Worm (Caenorhabditis elegans) whole organism, young adult: ENCODE results near the gene mca-1.

ENCODE experiments used
- B0261.1 ChIP-seq: sonication (generic microtip); optimal IDR thresholded peaks from 2 replicates; lab custom pipeline; 2016; ENCODE audit warnings: mild to moderate bottlenecking, missing genetic modification characterization, moderate library complexity, missing compliant biosample characterization
- D2030.7 ChIP-seq: fragments of 200-800 bp; sonication (Bioruptor generic); IDR thresholded peaks from 2 replicates; pipeline ENCODE4 v1.3.6; 2022; ENCODE audit warnings: missing genetic modification reagents, missing genetic modification characterization, missing compliant biosample characterization
- F23B12.7 ChIP-seq: sonication (generic microtip); optimal IDR thresholded peaks from 2 replicates; lab custom pipeline; 2017; ENCODE audit warnings: missing genetic modification characterization, mild to moderate bottlenecking, missing compliant biosample characterization, antibody characterized with exemption, moderate library complexity; ENCODE audit not compliant: insufficient read depth
- F33H1.4 ChIP-seq: fragments of 200-800 bp; sonication (Bioruptor generic); IDR thresholded peaks from 2 replicates; pipeline ENCODE4 v1.3.6; 2022; ENCODE audit warnings: missing genetic modification reagents, missing genetic modification characterization, missing compliant biosample characterization
- F52B5.7 ChIP-seq: sonication (generic microtip); optimal IDR thresholded peaks from 2 replicates; lab custom pipeline; 2016; ENCODE audit warnings: mild to moderate bottlenecking, missing genetic modification characterization, missing compliant biosample characterization
- F55B11.4 ChIP-seq: sonication (generic microtip); optimal IDR thresholded peaks from 2 replicates; lab custom pipeline; 2016; ENCODE audit warnings: missing compliant biosample characterization, missing genetic modification characterization, borderline replicate concordance; ENCODE audit not compliant: insufficient read depth
- F57C9.4 ChIP-seq: sonication (generic microtip); optimal IDR thresholded peaks from 2 replicates; lab custom pipeline; 2017; ENCODE audit warnings: mild to moderate bottlenecking, missing genetic modification characterization, missing compliant biosample characterization
- Y56A3A.18 ChIP-seq: fragments of 200-800 bp; sonication (Bioruptor generic); IDR thresholded peaks from 2 replicates; pipeline ENCODE4 v1.3.6; 2022; ENCODE audit warnings: missing genetic modification reagents, missing genetic modification characterization, missing compliant biosample characterization
- Y67H2A.10 ChIP-seq: fragments of 200-800 bp; sonication (Bioruptor generic); conservative IDR thresholded peaks from 2 replicates; pipeline ENCODE4 v1.3.6; 2022; ENCODE audit warnings: missing genetic modification reagents, missing genetic modification characterization, missing compliant biosample characterization
- ZK185.1 ChIP-seq: sonication (generic microtip); optimal IDR thresholded peaks from 2 replicates; lab custom pipeline; 2016; ENCODE audit warnings: mild to moderate bottlenecking, missing genetic modification characterization, missing compliant biosample characterization; ENCODE audit not compliant: poor library complexity, severe bottlenecking
- ama-1 ChIP-seq, 3 experiments: fragments of 150-350 bp in 1 of 3; sonication (generic microtip) in 2 of 3; optimal IDR thresholded peaks; 2 replicates each; lab custom pipeline; 2014 to 2018; ENCODE audit warnings: missing biosample characterization in 2 of 3, missing genetic modification characterization in 2 of 3, missing genetic modification reagents in 2 of 3
- atf-7 ChIP-seq: sonication (generic microtip); optimal IDR thresholded peaks from 2 replicates; lab custom pipeline; 2017; ENCODE audit warnings: mild to moderate bottlenecking, missing genetic modification characterization, missing compliant biosample characterization
- attf-3 ChIP-seq: fragments of 200-800 bp; sonication (Bioruptor generic); conservative IDR thresholded peaks from 2 replicates; pipeline ENCODE4 v1.3.6; 2022; ENCODE audit warnings: missing genetic modification reagents, missing genetic modification characterization, missing compliant biosample characterization
- attf-5 ChIP-seq: fragments of 200-800 bp; sonication (Bioruptor generic); optimal IDR thresholded peaks from 2 replicates; lab custom pipeline; 2018; ENCODE audit warnings: mild to moderate bottlenecking, missing genetic modification characterization, missing compliant biosample characterization
- ccch-3 ChIP-seq: fragments of 200-800 bp; sonication (Bioruptor generic); optimal IDR thresholded peaks from 2 replicates; lab custom pipeline; 2018; ENCODE audit warnings: mild to moderate bottlenecking, missing genetic modification characterization, missing compliant biosample characterization
- ceh-27 ChIP-seq: fragments of 200-800 bp; sonication (Bioruptor generic); optimal IDR thresholded peaks from 2 replicates; lab custom pipeline; 2018; ENCODE audit warnings: mild to moderate bottlenecking, missing genetic modification characterization, moderate library complexity, missing compliant biosample characterization
- ceh-58 ChIP-seq: fragments of 200-800 bp; sonication (Bioruptor generic); IDR thresholded peaks from 2 replicates; pipeline ENCODE4 v1.3.6; 2022; ENCODE audit warnings: missing genetic modification characterization, missing compliant biosample characterization
- chd-7 ChIP-seq: sonication (generic microtip); optimal IDR thresholded peaks from 2 replicates; lab custom pipeline; 2016; ENCODE audit warnings: mild to moderate bottlenecking, missing genetic modification characterization, moderate library complexity, missing compliant biosample characterization
- die-1 ChIP-seq: sonication (generic microtip); optimal IDR thresholded peaks from 2 replicates; lab custom pipeline; 2016; ENCODE audit warnings: missing genotype, mild to moderate bottlenecking, missing genetic modification characterization, missing compliant biosample characterization
- dpff-1 ChIP-seq: sonication (generic microtip); optimal IDR thresholded peaks from 2 replicates; lab custom pipeline; 2017; ENCODE audit warnings: mild to moderate bottlenecking, missing genetic modification characterization, missing compliant biosample characterization
- dpl-1 ChIP-seq: fragments of 150-350 bp; optimal IDR thresholded peaks from 2 replicates; lab custom pipeline; 2014; ENCODE audit warnings: missing biosample characterization, missing genetic modification reagents, missing genetic modification characterization
- efl-1 ChIP-seq: fragments of 150-350 bp; optimal IDR thresholded peaks from 2 replicates; lab custom pipeline; 2014; ENCODE audit warnings: missing biosample characterization, missing genetic modification reagents, missing genetic modification characterization
- egrh-3 ChIP-seq: fragments of 200-800 bp; sonication (Bioruptor generic); IDR thresholded peaks from 2 replicates; pipeline ENCODE4 v1.3.6; 2022; ENCODE audit warnings: missing genetic modification reagents, missing genetic modification characterization, missing compliant biosample characterization
- ets-4 ChIP-seq: fragments of 200-800 bp; sonication (Bioruptor generic); optimal IDR thresholded peaks from 2 replicates; lab custom pipeline; 2018; ENCODE audit warnings: mild to moderate bottlenecking, missing genetic modification characterization, missing compliant biosample characterization
- hlh-26 ChIP-seq: fragments of 200-800 bp; sonication (Bioruptor generic); conservative IDR thresholded peaks from 2 replicates; pipeline ENCODE4 v1.3.6; 2022; ENCODE audit warnings: missing genetic modification reagents, missing genetic modification characterization, missing compliant biosample characterization
- hmg-1.2 ChIP-seq: fragments of 200-800 bp; sonication (Bioruptor generic); IDR thresholded peaks from 2 replicates; pipeline ENCODE4 v1.3.6; 2022; ENCODE audit warnings: missing genetic modification reagents, missing genetic modification characterization, missing compliant biosample characterization
- hrde-1 ChIP-seq: sonication (generic microtip); optimal IDR thresholded peaks from 2 replicates; lab custom pipeline; 2016; ENCODE audit warnings: missing genetic modification characterization, mild to moderate bottlenecking, missing compliant biosample characterization, moderate library complexity, missing genotype, missing genetic modification reagents, borderline replicate concordance
- let-526 ChIP-seq: fragments of 200-800 bp; sonication (Bioruptor generic); IDR thresholded peaks from 2 replicates; pipeline ENCODE4 v1.3.6; 2022; ENCODE audit warnings: missing genetic modification reagents, missing genetic modification characterization, missing compliant biosample characterization
- lin-26 ChIP-seq: fragments of 200-800 bp; sonication (Bioruptor generic); IDR thresholded peaks from 2 replicates; pipeline ENCODE4 v1.3.6; 2022; ENCODE audit warnings: missing genetic modification reagents, missing genetic modification characterization, missing compliant biosample characterization
- lin-35 ChIP-seq, 3 experiments: fragments of 150-350 bp in 2 of 3; sonication (generic microtip) in 1 of 3; optimal IDR thresholded peaks; 2 replicates each; lab custom pipeline; 2014 to 2018; ENCODE audit warnings: missing biosample characterization in 3 of 3, missing genetic modification characterization in 3 of 3, missing genetic modification reagents in 3 of 3
- lin-40 ChIP-seq: sonication (generic microtip); optimal IDR thresholded peaks from 2 replicates; lab custom pipeline; 2016; ENCODE audit warnings: missing genetic modification characterization, mild to moderate bottlenecking, missing compliant biosample characterization, missing genotype, missing genetic modification reagents
- lin-54 ChIP-seq: fragments of 200-800 bp; sonication (Bioruptor generic); optimal IDR thresholded peaks from 2 replicates; lab custom pipeline; 2018; ENCODE audit warnings: mild to moderate bottlenecking, missing genetic modification characterization, missing compliant biosample characterization
- mxl-1 ChIP-seq: sonication (generic microtip); optimal IDR thresholded peaks from 2 replicates; lab custom pipeline; 2016; ENCODE audit warnings: missing genetic modification characterization, missing compliant biosample characterization
- nfya-1 ChIP-seq: sonication (generic microtip); optimal IDR thresholded peaks from 2 replicates; lab custom pipeline; 2017; ENCODE audit warnings: antibody characterized with exemption, missing compliant biosample characterization, missing genetic modification characterization, borderline replicate concordance; ENCODE audit not compliant: insufficient read depth
- nhr-27 ChIP-seq: fragments of 200-800 bp; sonication (Bioruptor generic); optimal IDR thresholded peaks from 2 replicates; lab custom pipeline; 2018; ENCODE audit warnings: mild to moderate bottlenecking, missing genetic modification characterization, moderate library complexity, missing compliant biosample characterization
- pbrm-1 ChIP-seq: fragments of 200-800 bp; sonication (Bioruptor generic); IDR thresholded peaks from 2 replicates; pipeline ENCODE4 v1.3.6; 2022; ENCODE audit warnings: missing genetic modification reagents, missing genetic modification characterization, missing compliant biosample characterization
- pha-4 ChIP-seq: fragments of 150-350 bp; sonication (generic microtip); optimal IDR thresholded peaks from 2 replicates; lab custom pipeline; 2014; ENCODE audit warnings: missing biosample characterization, missing genetic modification reagents, missing genetic modification characterization
- rcor-1 ChIP-seq: fragments of 200-800 bp; sonication (Bioruptor generic); IDR thresholded peaks from 2 replicates; pipeline ENCODE4 v1.3.6; 2022; ENCODE audit warnings: missing genetic modification reagents, missing genetic modification characterization, missing compliant biosample characterization
- repo-1 ChIP-seq: sonication (generic microtip); optimal IDR thresholded peaks from 2 replicates; lab custom pipeline; 2017; ENCODE audit warnings: mild to moderate bottlenecking, missing genetic modification characterization, missing compliant biosample characterization
- rpc-1 ChIP-seq, 2 experiments: fragments of 150-350 bp in 1 of 2; sonication (generic microtip) in 1 of 2; optimal IDR thresholded peaks; 2 replicates each; lab custom pipeline; 2014 to 2018; ENCODE audit warnings: missing biosample characterization in 1 of 2, missing genetic modification characterization in 1 of 2, missing genetic modification reagents in 1 of 2, missing genotype in 1 of 2
- sea-2 ChIP-seq: fragments of 200-800 bp; sonication (Bioruptor generic); IDR thresholded peaks from 2 replicates; pipeline ENCODE4 v1.3.6; 2022; ENCODE audit warnings: missing genetic modification characterization, missing compliant biosample characterization
- snpc-4 ChIP-seq, 5 experiments: fragments of 150-350 bp in 1 of 5; sonication (generic microtip) in 4 of 5; optimal IDR thresholded peaks; 2 replicates each; lab custom pipeline; 2014 to 2018; ENCODE audit warnings: missing genetic modification characterization in 5 of 5, missing biosample characterization in 3 of 5, antibody characterized with exemption in 2 of 5, mild to moderate bottlenecking in 2 of 5, missing compliant biosample characterization in 2 of 5, missing genotype in 2 of 5, moderate library complexity in 2 of 5, missing genetic modification reagents in 1 of 5
- tbp1 ChIP-seq: fragments of 200-800 bp; sonication (Bioruptor generic); optimal IDR thresholded peaks from 2 replicates; lab custom pipeline; 2018; ENCODE audit warnings: mild to moderate bottlenecking, missing genetic modification characterization, missing compliant biosample characterization
- zfh-2 ChIP-seq: fragments of 200-800 bp; sonication (Bioruptor generic); conservative IDR thresholded peaks from 2 replicates; pipeline ENCODE4 v1.3.6; 2022; ENCODE audit warnings: missing genetic modification reagents, missing genetic modification characterization, missing compliant biosample characterization
- ztf-25 ChIP-seq: fragments of 200-800 bp; sonication (Bioruptor generic); IDR thresholded peaks from 2 replicates; pipeline ENCODE4 v1.3.6; 2022; ENCODE audit warnings: missing genetic modification reagents, missing genetic modification characterization, missing compliant biosample characterization
- ztf-26 ChIP-seq: sonication (generic microtip); optimal IDR thresholded peaks from 2 replicates; lab custom pipeline; 2017; ENCODE audit warnings: missing genetic modification characterization, missing compliant biosample characterization

Gene mca-1

ce11 chrIV:9671001-9671652, 36.4 kb upstream of the mca-1 start (continued):
- no peak for TF ChIP-seq ceh-27
- peak; percentile 67 for TF ChIP-seq lin-40
- TF ChIP-seq F57C9.4 = no peak
- no peak for TF ChIP-seq sea-2
- no peak for TF ChIP-seq zfh-2 (GFP tag; lab: Robert Waterston, UW)
- TF ChIP-seq snpc-4 (GFP tag; optimal IDR thresholded peaks at IDR 0.05; lab: Kevin White, UChicago) = no peak
- TF ChIP-seq snpc-4 (tag; optimal IDR thresholded peaks at IDR 0.05; lab: Kevin White, UChicago) = peak in 1 of 4 experiments; percentile 11
- peak; percentile 10 for TF ChIP-seq lin-54
- no peak for TF ChIP-seq efl-1
- no peak for TF ChIP-seq let-526
- TF ChIP-seq pha-4 = peak; percentile 76
- no peak for TF ChIP-seq dpff-1
- TF ChIP-seq hrde-1 (tag; lab: Kevin White, UChicago) = no peak
- peak; percentile 26 for TF ChIP-seq ZK185.1
- TF ChIP-seq nhr-27 (tag; lab: Kevin White, UChicago) = no peak
- peak; percentile 58 for TF ChIP-seq ama-1 (optimal IDR thresholded peaks at IDR 0.05; lab: Kevin White, UChicago)
- TF ChIP-seq ama-1 (GFP tag; optimal IDR thresholded peaks at IDR 0.05; lab: Kevin White, UChicago) = no peak
- TF ChIP-seq D2030.7 (GFP tag; lab: Robert Waterston, UW) = no peak
- TF ChIP-seq F23B12.7 (tag; lab: Kevin White, UChicago) = peak; percentile 37
- TF ChIP-seq pbrm-1 (GFP tag; lab: Robert Waterston, UW) = no peak
- no peak for TF ChIP-seq chd-7
- no peak for TF ChIP-seq F33H1.4
- TF ChIP-seq mxl-1 = no peak
- TF ChIP-seq die-1 = no peak
- TF ChIP-seq hlh-26 (GFP tag; lab: Robert Waterston, UW) = no peak
- TF ChIP-seq hmg-1.2 (GFP tag; lab: Robert Waterston, UW) = peak; percentile 24; the same call in 1 of the 2 replicates
- no peak for TF ChIP-seq F55B11.4 (tag; lab: Kevin White, UChicago)
- no peak for TF ChIP-seq dpl-1 (GFP tag; lab: Kevin White, UChicago)
- TF ChIP-seq rcor-1 (GFP tag; lab: Robert Waterston, UW) = no peak
- no peak for TF ChIP-seq Y67H2A.10
- no peak for TF ChIP-seq Y56A3A.18 (GFP tag; lab: Robert Waterston, UW)
- peak; percentile 35 for TF ChIP-seq attf-5 (GFP tag; lab: Kevin White, UChicago)
- TF ChIP-seq ztf-26 (tag; lab: Kevin White, UChicago) = no peak
- TF ChIP-seq rpc-1 (optimal IDR thresholded peaks at IDR 0.05; lab: Kevin White, UChicago) = no peak
- no peak for TF ChIP-seq rpc-1 (tag; optimal IDR thresholded peaks at IDR 0.05; lab: Kevin White, UChicago)
- TF ChIP-seq ets-4 (GFP tag; lab: Kevin White, UChicago) = no peak
- TF ChIP-seq egrh-3 (GFP tag; lab: Robert Waterston, UW) = no peak
- TF ChIP-seq lin-26 (GFP tag; lab: Robert Waterston, UW) = no peak
- TF ChIP-seq repo-1 (tag; lab: Kevin White, UChicago) = no peak
- TF ChIP-seq lin-35 (GFP tag; optimal IDR thresholded peaks at IDR 0.05; lab: Kevin White, UChicago) = peak in 1 of 3 experiments; percentile 10
- TF ChIP-seq tbp1 (GFP tag; lab: Kevin White, UChicago) = peak; percentile 23
- no peak for TF ChIP-seq atf-7 (tag; lab: Kevin White, UChicago)
- no peak for TF ChIP-seq nfya-1
- TF ChIP-seq F52B5.7 (tag; lab: Kevin White, UChicago) = no peak
- TF ChIP-seq B0261.1 = no peak
- TF ChIP-seq ztf-25 (GFP tag; lab: Robert Waterston, UW) = no peak
- TF ChIP-seq ccch-3 = no peak
- TF ChIP-seq ceh-58 (GFP tag; lab: Robert Waterston, UW) = no peak
- TF ChIP-seq attf-3 = no peak
